Fruit fly (Drosophila melanogaster) whole organism, embryonic: Measurements from ENCODE around the gene CG32369.
A peak's percentile ranks its signal among the peaks of the same experiment; 100 is the strongest.

Source experiments
- Bgb ChIP-seq: fragments of 200-800 bp; sonication (Bioruptor generic); IDR thresholded peaks from 2 replicates; pipeline ENCODE4 v1.3.6; 2022; ENCODE audit warnings: missing biosample characterization, missing genetic modification characterization; ENCODE audit not compliant: partially characterized antibody
- CG10654 ChIP-seq: fragments of 200-800 bp; sonication (Bioruptor generic); optimal IDR thresholded peaks from 2 replicates; lab custom pipeline; 2016; ENCODE audit warnings: missing biosample characterization, missing genetic modification characterization
- CG11504 ChIP-seq: fragments of 200-800 bp; sonication (Bioruptor generic); optimal IDR thresholded peaks from 3 replicates; lab custom pipeline; 2019; ENCODE audit warnings: missing biosample characterization, mild to moderate bottlenecking, missing genetic modification characterization, moderate library complexity
- CG12391 ChIP-seq: fragments of 200-800 bp; sonication (Bioruptor generic); optimal IDR thresholded peaks from 3 replicates; lab custom pipeline; 2018; ENCODE audit warnings: missing biosample characterization, mild to moderate bottlenecking, missing genetic modification characterization, moderate library complexity
- CG13775 ChIP-seq: fragments of 200-800 bp; sonication (Bioruptor generic); optimal IDR thresholded peaks from 3 replicates; lab custom pipeline; 2017; ENCODE audit warnings: missing biosample characterization, mild to moderate bottlenecking, missing genetic modification characterization
- CG14050 ChIP-seq: fragments of 200-800 bp; sonication (Bioruptor generic); IDR thresholded peaks from 3 replicates; pipeline ENCODE4 v1.3.6; 2022; ENCODE audit warnings: missing biosample characterization, missing genetic modification characterization
- CG15073 ChIP-seq: fragments of 200-800 bp; sonication (Bioruptor generic); optimal IDR thresholded peaks from 2 replicates; lab custom pipeline; 2016; ENCODE audit warnings: missing biosample characterization, missing genetic modification characterization
- CG1602 ChIP-seq: fragments of 200-800 bp; sonication (Bioruptor generic); optimal IDR thresholded peaks from 3 replicates; lab custom pipeline; 2016; ENCODE audit warnings: missing biosample characterization, missing genetic modification characterization
- CG1832 ChIP-seq: fragments of 200-800 bp; sonication (Bioruptor generic); optimal IDR thresholded peaks from 2 replicates; lab custom pipeline; 2017; ENCODE audit warnings: missing biosample characterization, mild to moderate bottlenecking, missing genetic modification characterization, inconsistent platforms
- CG32532 ChIP-seq: fragments of 200-800 bp; sonication (Bioruptor generic); IDR thresholded peaks from 2 replicates; pipeline ENCODE4 v1.3.6; 2022; ENCODE audit warnings: missing biosample characterization, missing genetic modification characterization
- CG33213 ChIP-seq: fragments of 200-800 bp; sonication (Bioruptor generic); optimal IDR thresholded peaks from 3 replicates; lab custom pipeline; 2016; ENCODE audit warnings: missing biosample characterization, missing genetic modification characterization
- CG34224 ChIP-seq: fragments of 200-800 bp; sonication (Bioruptor generic); IDR thresholded peaks from 3 replicates; pipeline ENCODE4 v1.3.6; 2022; ENCODE audit warnings: missing biosample characterization, missing genetic modification characterization; ENCODE audit not compliant: partially characterized antibody
- CG4617 ChIP-seq: fragments of 200-800 bp; sonication (Bioruptor generic); optimal IDR thresholded peaks from 3 replicates; lab custom pipeline; 2016; ENCODE audit warnings: missing biosample characterization, missing genetic modification characterization, borderline replicate concordance
- CG6854 ChIP-seq: fragments of 200-800 bp; sonication (Bioruptor generic); optimal IDR thresholded peaks from 3 replicates; lab custom pipeline; 2017; ENCODE audit warnings: missing biosample characterization, mild to moderate bottlenecking, missing genetic modification characterization
- CG9609 ChIP-seq: fragments of 200-800 bp; sonication (Bioruptor generic); optimal IDR thresholded peaks from 3 replicates; lab custom pipeline; 2016; ENCODE audit warnings: missing biosample characterization, missing genetic modification characterization
- CrebB ChIP-seq: fragments of 200-800 bp; sonication (Bioruptor generic); optimal IDR thresholded peaks from 3 replicates; lab custom pipeline; 2018; ENCODE audit warnings: missing biosample characterization, mild to moderate bottlenecking, missing genetic modification characterization
- Dbx ChIP-seq: fragments of 200-800 bp; sonication (Bioruptor generic); IDR thresholded peaks from 3 replicates; pipeline ENCODE4 v1.3.6; 2022; ENCODE audit warnings: missing biosample characterization, missing genetic modification characterization
- Deaf1 ChIP-seq: fragments of 200-800 bp; optimal IDR thresholded peaks from 3 replicates; lab custom pipeline; 2019; ENCODE audit warnings: missing biosample characterization, mild to moderate bottlenecking, missing genetic modification characterization, moderate library complexity
- Dek ChIP-seq: fragments of 200-800 bp; sonication (Bioruptor generic); optimal IDR thresholded peaks from 3 replicates; lab custom pipeline; 2019; ENCODE audit warnings: missing biosample characterization, mild to moderate bottlenecking, missing genetic modification characterization, moderate library complexity
- MBD-R2 ChIP-seq: fragments of 200-800 bp; sonication (Bioruptor generic); IDR thresholded peaks from 2 replicates; pipeline ENCODE4 v1.3.6; 2022; ENCODE audit warnings: missing biosample characterization, missing genetic modification characterization
- Med ChIP-seq: fragments of 200-800 bp; sonication (Bioruptor generic); peaks from one replicate; lab custom pipeline; 2016; ENCODE audit warnings: missing biosample characterization, missing genetic modification characterization, mild to moderate bottlenecking, inconsistent platforms, moderate library complexity
- NFAT ChIP-seq: fragments of 200-800 bp; sonication (Bioruptor generic); IDR thresholded peaks from 2 replicates; pipeline ENCODE4 v1.3.6; 2022; ENCODE audit warnings: missing biosample characterization, missing genetic modification characterization
- PHDP ChIP-seq: fragments of 200-800 bp; sonication (Bioruptor generic); optimal IDR thresholded peaks from 3 replicates; lab custom pipeline; 2018; ENCODE audit warnings: missing biosample characterization, mild to moderate bottlenecking, missing genetic modification characterization, moderate library complexity
- Tbp ChIP-seq: fragments of >200 bp; optimal IDR thresholded peaks from 2 replicates; lab custom pipeline; 2018; ENCODE audit warnings: missing biosample characterization, missing genetic modification characterization
- YL-1 ChIP-seq: fragments of 200-800 bp; sonication (Bioruptor generic); optimal IDR thresholded peaks from 3 replicates; lab custom pipeline; 2017; ENCODE audit warnings: missing biosample characterization, mild to moderate bottlenecking, missing genetic modification characterization
- ac ChIP-seq: fragments of 200-800 bp; sonication (Bioruptor generic); optimal IDR thresholded peaks from 3 replicates; lab custom pipeline; 2017; ENCODE audit warnings: missing biosample characterization, mild to moderate bottlenecking, missing genetic modification characterization
- ato ChIP-seq: fragments of 200-800 bp; sonication (Bioruptor generic); IDR thresholded peaks from 2 replicates; pipeline ENCODE4 v1.3.6; 2022; ENCODE audit warnings: missing biosample characterization, missing genetic modification characterization; ENCODE audit not compliant: partially characterized antibody
- bab2 ChIP-seq: fragments of 200-800 bp; sonication (Bioruptor generic); optimal IDR thresholded peaks from 2 replicates; lab custom pipeline; 2016; ENCODE audit warnings: missing biosample characterization, missing genetic modification characterization
- bowl ChIP-seq: fragments of 200-800 bp; sonication (Bioruptor generic); IDR thresholded peaks from 2 replicates; pipeline ENCODE4 v1.3.6; 2022; ENCODE audit warnings: missing biosample characterization, missing genetic modification characterization
- cg ChIP-seq: fragments of 200-800 bp; sonication (Bioruptor generic); optimal IDR thresholded peaks from 3 replicates; lab custom pipeline; 2019; ENCODE audit warnings: missing biosample characterization, mild to moderate bottlenecking, missing genetic modification characterization, moderate library complexity
- chif ChIP-seq, 2 experiments: fragments of 200-800 bp; sonication (Bioruptor generic); optimal IDR thresholded peaks; 3 replicates each; lab custom pipeline; 2016; ENCODE audit warnings: missing biosample characterization in 2 of 2, missing genetic modification characterization in 2 of 2
- chm ChIP-seq: fragments of 200-800 bp; sonication (Bioruptor generic); IDR thresholded peaks from 2 replicates; pipeline ENCODE4 v1.3.6; 2022; ENCODE audit warnings: missing biosample characterization, missing genetic modification characterization
- danr ChIP-seq: fragments of 200-800 bp; sonication (Bioruptor generic); IDR thresholded peaks from 2 replicates; pipeline ENCODE4 v1.3.6; 2022; ENCODE audit warnings: missing biosample characterization, missing genetic modification characterization
- dimm ChIP-seq: fragments of 200-800 bp; sonication (Bioruptor generic); IDR thresholded peaks from 2 replicates; pipeline ENCODE4 v1.3.6; 2022; ENCODE audit warnings: missing biosample characterization, missing genetic modification characterization
- disco-r ChIP-seq: fragments of 200-800 bp; sonication (Bioruptor generic); optimal IDR thresholded peaks from 2 replicates; lab custom pipeline; 2016; ENCODE audit warnings: missing biosample characterization, missing genetic modification characterization
- dm ChIP-seq: fragments of 200-800 bp; sonication (Bioruptor generic); optimal IDR thresholded peaks from 3 replicates; lab custom pipeline; 2016; ENCODE audit warnings: missing biosample characterization, missing genetic modification characterization
- en ChIP-seq: fragments of 200-800 bp; sonication (Bioruptor generic); optimal IDR thresholded peaks from 2 replicates; lab custom pipeline; 2016; ENCODE audit warnings: missing biosample characterization, missing genetic modification characterization
- gro ChIP-seq: fragments of 200-800 bp; sonication (Bioruptor generic); optimal IDR thresholded peaks from 2 replicates; lab custom pipeline; 2016; ENCODE audit warnings: missing biosample characterization, missing genetic modification characterization
- kah ChIP-seq: fragments of 200-800 bp; sonication (Bioruptor generic); optimal IDR thresholded peaks from 2 replicates; lab custom pipeline; 2018; ENCODE audit warnings: missing biosample characterization, mild to moderate bottlenecking, missing genetic modification characterization
- mld ChIP-seq: fragments of 200-800 bp; sonication (Bioruptor generic); IDR thresholded peaks from 3 replicates; pipeline ENCODE4 v1.3.6; 2022; ENCODE audit warnings: missing biosample characterization, missing genetic modification characterization; ENCODE audit not compliant: partially characterized antibody
- nerfin-2 ChIP-seq: fragments of 200-800 bp; sonication (Bioruptor generic); IDR thresholded peaks from 2 replicates; pipeline ENCODE4 v1.3.6; 2022; ENCODE audit warnings: missing biosample characterization, missing genetic modification characterization; ENCODE audit not compliant: partially characterized antibody
- nmo ChIP-seq: fragments of 200-800 bp; sonication (Bioruptor generic); optimal IDR thresholded peaks from 2 replicates; lab custom pipeline; 2018; ENCODE audit warnings: missing biosample characterization, mild to moderate bottlenecking, missing genetic modification characterization, moderate library complexity
- pros ChIP-seq: fragments of 200-800 bp; sonication (Bioruptor generic); optimal IDR thresholded peaks from 3 replicates; lab custom pipeline; 2019; ENCODE audit warnings: missing biosample characterization, mild to moderate bottlenecking, missing genetic modification characterization, moderate library complexity
- row ChIP-seq: fragments of 200-800 bp; sonication (Bioruptor generic); IDR thresholded peaks from 3 replicates; pipeline ENCODE4 v1.3.6; 2022; ENCODE audit warnings: missing biosample characterization, missing genetic modification characterization
- sim ChIP-seq: fragments of 200-800 bp; sonication (Bioruptor generic); IDR thresholded peaks from 2 replicates; pipeline ENCODE4 v1.3.6; 2022; ENCODE audit warnings: missing biosample characterization, missing genetic modification characterization
- sisA ChIP-seq: fragments of 200-800 bp; sonication (Bioruptor generic); IDR thresholded peaks from 2 replicates; pipeline ENCODE4 v1.3.6; 2022; ENCODE audit warnings: missing biosample characterization, missing genetic modification characterization
- sna ChIP-seq: fragments of 200-800 bp; sonication (Bioruptor generic); IDR thresholded peaks from 2 replicates; pipeline ENCODE4 v1.3.6; 2022; ENCODE audit warnings: missing biosample characterization, missing genetic modification characterization; ENCODE audit not compliant: partially characterized antibody
- usp ChIP-seq: fragments of >200 bp; optimal IDR thresholded peaks from 2 replicates; lab custom pipeline; 2017; ENCODE audit warnings: missing biosample characterization, missing genetic modification characterization
- zfh1 ChIP-seq: fragments of 200-800 bp; sonication (Bioruptor generic); IDR thresholded peaks from 3 replicates; pipeline ENCODE4 v1.3.6; 2022; ENCODE audit warnings: missing biosample characterization, missing genetic modification characterization

CG32369 gene

DNA sequence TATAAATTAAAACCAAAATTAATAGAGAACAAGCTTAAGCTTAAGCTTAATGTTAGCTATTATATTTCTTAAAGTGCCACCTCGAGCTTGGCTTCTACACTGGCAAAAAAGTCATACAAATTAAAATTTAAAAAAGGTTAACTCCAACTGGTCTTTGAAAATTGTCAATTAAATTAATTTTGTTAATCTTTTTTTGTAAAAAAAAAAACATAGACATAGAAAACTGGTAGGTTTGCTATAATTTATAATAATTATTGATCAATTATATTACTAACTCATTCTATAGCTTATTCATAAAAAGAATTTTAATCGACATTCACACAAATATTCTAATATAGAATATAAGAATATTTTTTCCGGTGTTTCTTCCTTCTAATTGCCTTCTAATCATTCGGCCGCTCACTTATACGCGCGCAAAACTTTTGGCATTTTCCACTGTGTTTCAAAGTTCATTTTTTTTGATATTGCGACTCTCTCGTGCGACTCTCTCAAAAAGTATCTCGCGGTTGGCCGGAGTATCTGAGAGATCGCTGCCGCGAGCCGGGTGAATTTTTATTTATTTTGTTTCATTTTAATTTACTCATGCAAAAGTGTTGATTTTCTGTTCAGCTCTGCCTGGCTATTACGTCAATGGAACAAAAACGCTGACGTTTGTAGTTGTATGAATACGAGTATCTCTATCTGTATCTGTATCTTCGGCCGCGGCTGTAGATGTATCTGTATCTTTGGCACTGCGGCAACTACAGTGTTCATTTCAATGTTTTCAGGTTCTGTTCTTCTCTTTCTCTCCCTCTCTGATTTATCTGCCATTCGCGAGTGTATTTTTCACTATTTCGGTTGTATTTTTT, 46.4 kb upstream of the CG32369 start (continued):
- TF ChIP-seq mld (GFP tag; lab: Robert Waterston, UW) = no peak
- TF ChIP-seq CG13775 (GFP tag; lab: Kevin White, UChicago) = peak; percentile 90
- TF ChIP-seq sisA (GFP tag; lab: Robert Waterston, UW) = peak; percentile 64
- peak; percentile 91 for TF ChIP-seq CG32532 (GFP tag; lab: Robert Waterston, UW)
- peak; percentile 30 for TF ChIP-seq CG4617 (GFP tag; lab: Kevin White, UChicago)
- TF ChIP-seq disco-r (GFP tag; lab: Kevin White, UChicago) = no peak
- no peak for TF ChIP-seq CG9609 (GFP tag; lab: Kevin White, UChicago)
- no peak for TF ChIP-seq dimm
- peak; percentile 83 for TF ChIP-seq row
- TF ChIP-seq PHDP (tag; lab: Kevin White, UChicago) = peak; percentile 92
- TF ChIP-seq CG10654 (GFP tag; lab: Kevin White, UChicago) = peak; percentile 53
- TF ChIP-seq chm = no peak
- TF ChIP-seq NFAT (GFP tag; lab: Robert Waterston, UW) = peak; percentile 17; the same call in 1 of the 2 replicates
- peak; percentile 82 for TF ChIP-seq CG6854 (GFP tag; lab: Kevin White, UChicago)
- TF ChIP-seq Med (GFP tag; lab: Kevin White, UChicago) = no peak
- peak; percentile 55; the same call in 1 of the 3 replicates for TF ChIP-seq zfh1
- no peak for TF ChIP-seq CG33213 (GFP tag; lab: Kevin White, UChicago)
- no peak for TF ChIP-seq bowl (GFP tag; lab: Robert Waterston, UW)
- TF ChIP-seq CG34224 (GFP tag; lab: Robert Waterston, UW) = peak; percentile 34; the same call in 1 of the 3 replicates
- TF ChIP-seq danr = 0 out of 2 replicates have a peak, but pooled peaks have one; percentile 35
- peak; percentile 84 for TF ChIP-seq Dek (tag; lab: Kevin White, UChicago)
- TF ChIP-seq nerfin-2 (GFP tag; lab: Robert Waterston, UW) = no peak
- TF ChIP-seq Tbp (GFP tag; lab: Kevin White, UChicago) = no peak
- no peak for TF ChIP-seq en
- TF ChIP-seq CG14050 (GFP tag; lab: Robert Waterston, UW) = peak; percentile 54; the same call in 2 of the 3 replicates
- TF ChIP-seq gro = peak; percentile 35
- no peak for TF ChIP-seq ac
- no peak for TF ChIP-seq usp (GFP tag; lab: Kevin White, UChicago)
- TF ChIP-seq bab2 = no peak
- no peak for TF ChIP-seq dm
- peak; percentile 57 for TF ChIP-seq cg (GFP tag; lab: Kevin White, UChicago)
- TF ChIP-seq CG1832 (GFP tag; lab: Kevin White, UChicago) = no peak
- peak; percentile 86 for TF ChIP-seq Dbx (GFP tag; lab: Robert Waterston, UW)
- peak; percentile 33; the same call in 1 of the 2 replicates for TF ChIP-seq MBD-R2 (GFP tag; lab: Robert Waterston, UW)
- peak; percentile 26 for TF ChIP-seq kah
- no peak for TF ChIP-seq CG15073
- no peak; the same call in 1 of the 2 replicates for TF ChIP-seq Bgb (GFP tag; lab: Robert Waterston, UW)
- TF ChIP-seq sna (GFP tag; lab: Robert Waterston, UW) = no peak
- no peak for TF ChIP-seq CrebB (tag; lab: Kevin White, UChicago)
- TF ChIP-seq chif (GFP tag; optimal IDR thresholded peaks at IDR 0.05; lab: Kevin White, UChicago) = peak in 1 of 2 experiments; percentile 24
- peak; percentile 93 for TF ChIP-seq nmo
- peak; percentile 71 for TF ChIP-seq CG1602 (GFP tag; lab: Kevin White, UChicago)
- peak; percentile 90 for TF ChIP-seq CG12391
- peak; percentile 90 for TF ChIP-seq CG11504 (tag; lab: Kevin White, UChicago)
- TF ChIP-seq YL-1 (GFP tag; lab: Kevin White, UChicago) = no peak
- no peak for TF ChIP-seq ato (GFP tag; lab: Robert Waterston, UW)
- TF ChIP-seq Deaf1 (tag; lab: Kevin White, UChicago) = peak; percentile 8
- no peak for TF ChIP-seq sim (GFP tag; lab: Robert Waterston, UW)
- no peak for TF ChIP-seq pros (GFP tag; lab: Kevin White, UChicago)
